Fruit fly (Drosophila melanogaster) whole organism, wandering third instar larva: Measurements from ENCODE around the gene CG33252.

Experiments used
- CG32264 ChIP-seq: fragments of 200-800 bp; sonication (Bioruptor generic); optimal IDR thresholded peaks from 2 replicates; lab custom pipeline; 2016; ENCODE audit warnings: missing biosample characterization, missing genetic modification characterization
- Myc ChIP-seq: fragments of >200 bp; optimal IDR thresholded peaks from 2 replicates; lab custom pipeline; 2017
- ey ChIP-seq: fragments of 200-800 bp; sonication (Bioruptor generic); optimal IDR thresholded peaks from 2 replicates; lab custom pipeline; 2016; ENCODE audit warnings: missing biosample characterization, missing genetic modification characterization
- h ChIP-seq: fragments of 200-800 bp; sonication (Bioruptor generic); optimal IDR thresholded peaks from 3 replicates; lab custom pipeline; 2016; ENCODE audit warnings: missing biosample characterization, mild to moderate bottlenecking, missing genetic modification characterization
- pan ChIP-seq: fragments of >200 bp; optimal IDR thresholded peaks from 2 replicates; lab custom pipeline; 2017
- tai ChIP-seq: sonication (Bioruptor generic); optimal IDR thresholded peaks from 2 replicates; lab custom pipeline; 2016; ENCODE audit warnings: missing biosample characterization, missing genetic modification characterization
- usp ChIP-seq: fragments of >200 bp; optimal IDR thresholded peaks from 2 replicates; lab custom pipeline; 2017; ENCODE audit warnings: missing biosample characterization, missing genetic modification characterization
- woc ChIP-seq: sonication (Bioruptor generic); optimal IDR thresholded peaks from 2 replicates; lab custom pipeline; 2016; ENCODE audit warnings: missing biosample characterization, mild to moderate bottlenecking, missing genetic modification characterization

DNA sequence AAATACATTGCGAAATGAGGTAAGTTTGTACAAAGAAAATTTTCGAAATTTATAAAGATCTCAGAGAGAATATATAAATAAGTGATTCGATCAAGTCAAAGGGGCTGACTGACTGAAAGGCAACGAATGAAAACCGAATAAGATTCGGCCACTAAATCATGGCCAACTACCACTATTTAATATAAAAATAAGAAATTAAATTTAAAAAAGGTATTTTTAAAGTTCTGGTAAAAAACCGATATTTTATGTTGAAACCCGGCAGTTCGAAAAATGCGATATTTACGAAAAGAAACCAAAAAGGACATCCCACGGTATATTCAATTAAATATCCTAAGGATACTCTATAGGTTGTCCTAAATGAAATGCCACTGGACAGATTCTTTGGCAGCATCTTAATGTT, at the start of gene CG33252:
- TF ChIP-seq woc (GFP tag; lab: Kevin White, UChicago) (no peak), pan (lab: Kevin White, UChicago) (no peak), ey (GFP tag; lab: Kevin White, UChicago) (no peak), tai (GFP tag; lab: Kevin White, UChicago) (no peak), CG32264 (no peak), h (GFP tag; lab: Kevin White, UChicago) (no peak), usp (GFP tag; lab: Kevin White, UChicago) (no peak), Myc (lab: Kevin White, UChicago) (no peak)
